Fruit fly (Drosophila melanogaster) whole organism, pupa: ENCODE measurements around the gene stv.

Experiments used
- CG10348 ChIP-seq: fragments of 200-800 bp; sonication (Bioruptor generic); IDR thresholded peaks from 2 replicates; pipeline ENCODE4 v1.3.6; 2022; ENCODE audit warnings: missing biosample characterization, missing genetic modification characterization
- CG12605 ChIP-seq: fragments of 200-800 bp; sonication (Bioruptor generic); IDR thresholded peaks from 2 replicates; pipeline ENCODE4 v1.3.6; 2022; ENCODE audit warnings: missing biosample characterization, missing genetic modification characterization
- CG13204 ChIP-seq: fragments of 200-800 bp; sonication (Bioruptor generic); optimal IDR thresholded peaks from 2 replicates; lab custom pipeline; 2018; ENCODE audit warnings: missing biosample characterization, mild to moderate bottlenecking, missing genetic modification characterization, moderate library complexity
- CG14655 ChIP-seq: fragments of 200-800 bp; sonication (Bioruptor generic); optimal IDR thresholded peaks from 3 replicates; lab custom pipeline; 2017; ENCODE audit warnings: mild to moderate bottlenecking, missing biosample characterization, missing genetic modification reagents, missing genetic modification characterization
- CG15710 ChIP-seq: fragments of 200-800 bp; sonication (Bioruptor generic); optimal IDR thresholded peaks from 2 replicates; lab custom pipeline; 2018; ENCODE audit warnings: missing biosample characterization, mild to moderate bottlenecking, missing genetic modification characterization, moderate library complexity
- CG17806 ChIP-seq: fragments of 200-800 bp; sonication (Bioruptor generic); optimal IDR thresholded peaks from 2 replicates; lab custom pipeline; 2018; ENCODE audit warnings: missing biosample characterization, mild to moderate bottlenecking, missing genetic modification characterization, moderate library complexity
- CG32121 ChIP-seq: fragments of 200-800 bp; sonication (Bioruptor generic); IDR thresholded peaks from 2 replicates; pipeline ENCODE4 v1.3.6; 2022; ENCODE audit warnings: missing biosample characterization, missing genetic modification characterization
- CG34367 ChIP-seq: fragments of 200-800 bp; sonication (Bioruptor generic); optimal IDR thresholded peaks from 2 replicates; lab custom pipeline; 2018; ENCODE audit warnings: missing biosample characterization, mild to moderate bottlenecking, missing genetic modification characterization
- CG4496 ChIP-seq: fragments of 200-800 bp; sonication (Bioruptor generic); IDR thresholded peaks from 3 replicates; pipeline ENCODE4 v1.3.6; 2022; ENCODE audit warnings: missing biosample characterization, missing genetic modification characterization
- CG8159 ChIP-seq: fragments of 200-800 bp; sonication (Bioruptor generic); optimal IDR thresholded peaks from 3 replicates; lab custom pipeline; 2018; ENCODE audit warnings: missing biosample characterization, mild to moderate bottlenecking, missing genetic modification characterization, moderate library complexity
- CG8301 ChIP-seq: fragments of 200-800 bp; sonication (Bioruptor generic); optimal IDR thresholded peaks from 2 replicates; lab custom pipeline; 2018; ENCODE audit warnings: missing biosample characterization, mild to moderate bottlenecking, missing genetic modification characterization
- CG9948 ChIP-seq: fragments of 200-800 bp; sonication (Bioruptor generic); optimal IDR thresholded peaks from 2 replicates; lab custom pipeline; 2018; ENCODE audit warnings: missing biosample characterization, mild to moderate bottlenecking, missing genetic modification characterization, moderate library complexity
- D1 ChIP-seq: fragments of 200-800 bp; sonication (Bioruptor generic); optimal IDR thresholded peaks from 2 replicates; lab custom pipeline; 2018; ENCODE audit warnings: missing biosample characterization, mild to moderate bottlenecking, missing genetic modification characterization, moderate library complexity
- EcR ChIP-seq: fragments of 200-800 bp; sonication (Bioruptor generic); optimal IDR thresholded peaks from 3 replicates; lab custom pipeline; 2019; ENCODE audit warnings: missing biosample characterization, missing genetic modification characterization, mild to moderate bottlenecking, moderate library complexity, missing genetic modification reagents
- Ets98B ChIP-seq: fragments of 200-800 bp; sonication (Bioruptor generic); IDR thresholded peaks from 2 replicates; pipeline ENCODE4 v1.3.6; 2022; ENCODE audit warnings: missing biosample characterization, missing genetic modification characterization
- Pif1A ChIP-seq: fragments of 200-800 bp; sonication (Bioruptor generic); optimal IDR thresholded peaks from 3 replicates; lab custom pipeline; 2016; ENCODE audit warnings: missing biosample characterization, missing genetic modification characterization
- Pif1B ChIP-seq: fragments of 200-800 bp; sonication (Bioruptor generic); optimal IDR thresholded peaks from 3 replicates; lab custom pipeline; 2016; ENCODE audit warnings: missing biosample characterization, missing genetic modification characterization
- Snoo ChIP-seq: fragments of 200-800 bp; sonication (Bioruptor generic); optimal IDR thresholded peaks from 3 replicates; lab custom pipeline; 2017; ENCODE audit warnings: missing biosample characterization, mild to moderate bottlenecking, missing genetic modification characterization, inconsistent platforms
- fd96Ca ChIP-seq: fragments of 200-800 bp; sonication (Bioruptor generic); IDR thresholded peaks from 3 replicates; pipeline ENCODE4 v1.3.6; 2022; ENCODE audit warnings: missing biosample characterization, missing genetic modification characterization
- gl ChIP-seq: fragments of 200-800 bp; sonication (Bioruptor generic); optimal IDR thresholded peaks from 2 replicates; lab custom pipeline; 2018; ENCODE audit warnings: missing biosample characterization, mild to moderate bottlenecking, missing genetic modification characterization
- rn ChIP-seq: fragments of 200-800 bp; sonication (Bioruptor generic); IDR thresholded peaks from 2 replicates; pipeline ENCODE4 v1.3.6; 2022; ENCODE audit warnings: missing biosample characterization, missing genetic modification characterization

Gene stv

dm6 chr3L:13490689-13491348 lies 13.5 kb downstream of the stv start:
- TF ChIP-seq rn (GFP tag; lab: Robert Waterston, UW) (no peak), D1 (no peak), Pif1B (GFP tag; lab: Kevin White, UChicago) (no peak), Pif1A (no peak), EcR (no peak), Snoo (tag; lab: Kevin White, UChicago) (no peak), gl (tag; lab: Kevin White, UChicago) (no peak), CG12605 (GFP tag; lab: Robert Waterston, UW) (no peak), CG34367 (tag; lab: Kevin White, UChicago) (no peak), CG4496 (GFP tag; lab: Robert Waterston, UW) (no peak), CG9948 (tag; lab: Kevin White, UChicago) (no peak), CG14655 (GFP tag; lab: Kevin White, UChicago) (no peak), CG17806 (no peak), CG10348 (no peak), CG13204 (GFP tag; lab: Kevin White, UChicago) (no peak), Ets98B (GFP tag; lab: Robert Waterston, UW) (no peak)
- TF ChIP-seq, all 21 proteins: peak for 0

dm6 chr3L:13494363-13495015 lies 17.1 kb downstream of the stv start:
- TF ChIP-seq Snoo (tag; lab: Kevin White, UChicago) = peak; percentile 70
- peak; percentile 14; the same call in 1 of the 2 replicates for TF ChIP-seq CG32121 (GFP tag; lab: Robert Waterston, UW)
- peak; percentile 60 for TF ChIP-seq gl (tag; lab: Kevin White, UChicago)
- TF ChIP-seq EcR = peak; percentile 63
- TF ChIP-seq CG12605 (GFP tag; lab: Robert Waterston, UW) = peak; percentile 37; the same call in 1 of the 2 replicates
- TF ChIP-seq CG15710 (tag; lab: Kevin White, UChicago) = peak; percentile 55
- TF ChIP-seq Pif1A = peak; percentile 86
- peak; percentile 37 for TF ChIP-seq CG14655 (GFP tag; lab: Kevin White, UChicago)
- TF ChIP-seq Ets98B (GFP tag; lab: Robert Waterston, UW) = peak; percentile 45; the same call in 1 of the 2 replicates
- TF ChIP-seq CG8301 = peak; percentile 5
- peak; percentile 81 for TF ChIP-seq Pif1B (GFP tag; lab: Kevin White, UChicago)
- TF ChIP-seq CG17806 = peak; percentile 35
- TF ChIP-seq CG4496 (GFP tag; lab: Robert Waterston, UW) = peak; percentile 65; the same call in 2 of the 3 replicates
- TF ChIP-seq CG34367 (tag; lab: Kevin White, UChicago) = peak; percentile 54
- peak; percentile 59 for TF ChIP-seq CG9948 (tag; lab: Kevin White, UChicago)
- TF ChIP-seq CG10348 = no peak
- peak; percentile 21; the same call in 1 of the 2 replicates for TF ChIP-seq rn (GFP tag; lab: Robert Waterston, UW)
- peak; percentile 62 for TF ChIP-seq CG8159
- TF ChIP-seq fd96Ca (GFP tag; lab: Robert Waterston, UW) = peak; percentile 16; the same call in 1 of the 3 replicates
- TF ChIP-seq D1 = no peak
- peak; percentile 85 for TF ChIP-seq CG13204 (GFP tag; lab: Kevin White, UChicago)

dm6 chr3L:13495065-13495464 lies 17.7 kb downstream of the stv start:
- TF ChIP-seq CG12605 (GFP tag; lab: Robert Waterston, UW) (peak; percentile 99), CG10348 (no peak), CG8159 (peak; percentile 80), CG17806 (peak; percentile 82), CG8301 (peak; percentile 68), D1 (peak; percentile 37), Ets98B (GFP tag; lab: Robert Waterston, UW) (peak; percentile 89), Snoo (tag; lab: Kevin White, UChicago) (peak; percentile 54), EcR (no peak), fd96Ca (GFP tag; lab: Robert Waterston, UW) (peak; percentile 91), rn (GFP tag; lab: Robert Waterston, UW) (peak; percentile 86), CG14655 (GFP tag; lab: Kevin White, UChicago) (peak; percentile 80), CG32121 (GFP tag; lab: Robert Waterston, UW) (peak; percentile 79), Pif1A (peak; percentile 96), CG15710 (tag; lab: Kevin White, UChicago) (peak; percentile 84), CG4496 (GFP tag; lab: Robert Waterston, UW) (peak; percentile 96), CG13204 (GFP tag; lab: Kevin White, UChicago) (peak; percentile 93), CG34367 (tag; lab: Kevin White, UChicago) (peak; percentile 85), Pif1B (GFP tag; lab: Kevin White, UChicago) (peak; percentile 92), gl (tag; lab: Kevin White, UChicago) (peak; percentile 96), CG9948 (tag; lab: Kevin White, UChicago) (peak; percentile 73)

- TF ChIP-seq gl (tag; lab: Kevin White, UChicago) (peak; percentile 68), rn (GFP tag; lab: Robert Waterston, UW) (no peak), Ets98B (GFP tag; lab: Robert Waterston, UW) (peak; percentile 40; the same call in 1 of the 2 replicates), CG14655 (GFP tag; lab: Kevin White, UChicago) (peak; percentile 26), Pif1B (GFP tag; lab: Kevin White, UChicago) (peak; percentile 9), CG32121 (GFP tag; lab: Robert Waterston, UW) (peak; percentile 42), CG4496 (GFP tag; lab: Robert Waterston, UW) (peak; percentile 45; the same call in 1 of the 3 replicates), CG34367 (tag; lab: Kevin White, UChicago) (peak; percentile 34), fd96Ca (GFP tag; lab: Robert Waterston, UW) (peak; percentile 60; the same call in 1 of the 3 replicates), D1 (no peak), CG15710 (tag; lab: Kevin White, UChicago) (peak; percentile 54), CG8159 (peak; percentile 50), Snoo (tag; lab: Kevin White, UChicago) (peak; percentile 64), CG10348 (no peak), Pif1A (no peak), CG8301 (no peak), CG17806 (peak; percentile 1), EcR (peak; percentile 64), CG9948 (tag; lab: Kevin White, UChicago) (peak; percentile 28), CG12605 (GFP tag; lab: Robert Waterston, UW) (peak; percentile 46; the same call in 1 of the 2 replicates), CG13204 (GFP tag; lab: Kevin White, UChicago) (peak; percentile 77)
- TF ChIP-seq, all 21 proteins: peak for 16
These were observed 20.5 kb downstream of the stv start for dm6 chr3L:13497720-13498355.
